Worm (Caenorhabditis elegans): ENCODE measurements around the gene glt-6.

DNA sequence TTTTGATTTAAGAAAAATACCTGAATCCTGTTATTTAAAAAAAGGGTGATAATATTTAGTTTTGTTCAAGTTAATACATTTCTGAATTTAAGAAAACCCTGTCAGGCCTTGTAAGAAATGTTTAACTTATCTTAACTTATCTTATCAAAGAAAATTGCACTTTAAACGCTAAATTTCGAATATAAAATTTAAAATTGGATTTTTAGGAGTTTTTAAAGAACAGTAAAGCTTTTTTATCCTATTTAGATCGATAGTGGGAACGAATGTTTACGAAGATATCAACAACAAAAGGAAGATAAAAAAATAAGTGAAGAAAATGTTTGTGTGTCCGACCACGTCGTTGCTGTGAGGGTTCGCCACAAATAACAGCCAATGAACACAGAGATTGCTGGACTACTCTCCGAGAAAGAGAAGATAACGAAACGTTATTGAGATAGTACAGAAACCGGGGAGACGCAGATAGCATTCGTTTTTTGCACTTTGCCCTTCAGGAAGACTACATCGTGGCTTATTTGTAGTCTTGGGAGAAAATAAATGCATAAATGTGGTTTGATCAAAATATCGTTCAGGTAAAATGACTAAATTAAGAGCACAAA lies 49.6 kb downstream of the glt-6 start, which contains the start of gene dif-1:
- TF ChIP-seq scrt-1 (GFP tag; IDR thresholded peaks at IDR 0.05) = no peak
- no peak for TF ChIP-seq sea-1 (GFP tag; conservative IDR thresholded peaks at IDR 0.05)
- TF ChIP-seq flt-1 (GFP tag; IDR thresholded peaks at IDR 0.05) = no peak
- no peak for TF ChIP-seq F13C5.2 (tag; optimal IDR thresholded peaks at IDR 0.05)
- no peak for TF ChIP-seq ets-7 (tag; optimal IDR thresholded peaks at IDR 0.05)
- no peak for TF ChIP-seq aly-1 (tag; optimal IDR thresholded peaks at IDR 0.05)
- no peak for TF ChIP-seq hmg-4 (GFP tag; optimal IDR thresholded peaks at IDR 0.05)
- no peak for TF ChIP-seq ama-1 (optimal IDR thresholded peaks at IDR 0.05)
- no peak for TF ChIP-seq hnd-1 (tag; optimal IDR thresholded peaks at IDR 0.05)

Measured in whole organism, early embryonic.